Worm (Caenorhabditis elegans): ENCODE measurements around the gene T24F1.4.

ce11 chrII:11336163-11336562 is 22.1 kb upstream of the T24F1.4 start:
- TF ChIP-seq him-1 (tag; optimal IDR thresholded peaks at IDR 0.05) (no peak), W03F9.2 (tag; optimal IDR thresholded peaks at IDR 0.05) (no peak), dao-5 (tag; optimal IDR thresholded peaks at IDR 0.05) (no peak)

All from whole organism, L4/young adult.